Fruit fly (Drosophila melanogaster) whole organism, embryonic: ENCODE measurements around the gene Stt3B.

Experiments
- Antp ChIP-seq: fragments of 200-800 bp; sonication (Bioruptor generic); optimal IDR thresholded peaks from 3 replicates; lab custom pipeline; 2016; ENCODE audit warnings: missing biosample characterization, missing genetic modification characterization
- C15 ChIP-seq: fragments of 200-800 bp; sonication (Bioruptor generic); IDR thresholded peaks from 3 replicates; pipeline ENCODE4 v1.3.6; 2022; ENCODE audit warnings: missing biosample characterization, missing genetic modification characterization
- CG10209 ChIP-seq: fragments of 200-800 bp; sonication (Bioruptor generic); optimal IDR thresholded peaks from 3 replicates; lab custom pipeline; 2017; ENCODE audit warnings: missing biosample characterization, mild to moderate bottlenecking, missing genetic modification characterization, missing genetic modification reagents
- CG10267 ChIP-seq: fragments of 200-800 bp; sonication (Bioruptor generic); optimal IDR thresholded peaks from 2 replicates; lab custom pipeline; 2018; ENCODE audit warnings: missing biosample characterization, mild to moderate bottlenecking, missing genetic modification characterization, moderate library complexity
- CG11696 ChIP-seq: fragments of 200-800 bp; sonication (Bioruptor generic); IDR thresholded peaks from 2 replicates; pipeline ENCODE4 v1.3.6; 2022; ENCODE audit warnings: missing biosample characterization, missing genetic modification characterization
- CG12155 ChIP-seq: fragments of 200-800 bp; sonication (Bioruptor generic); optimal IDR thresholded peaks from 3 replicates; lab custom pipeline; 2016; ENCODE audit warnings: missing biosample characterization, missing genetic modification characterization
- CG1647 ChIP-seq: fragments of 200-800 bp; sonication (Bioruptor generic); optimal IDR thresholded peaks from 3 replicates; lab custom pipeline; 2016; ENCODE audit warnings: missing biosample characterization, missing genetic modification characterization
- CG1792 ChIP-seq: fragments of 200-800 bp; sonication (Bioruptor generic); optimal IDR thresholded peaks from 2 replicates; lab custom pipeline; 2016; ENCODE audit warnings: missing biosample characterization, missing genetic modification characterization
- CG2889 ChIP-seq: fragments of 200-800 bp; sonication (Bioruptor generic); IDR thresholded peaks from 3 replicates; pipeline ENCODE4 v1.3.6; 2022; ENCODE audit warnings: missing biosample characterization, missing genetic modification characterization
- CG30403 ChIP-seq: fragments of 200-800 bp; sonication (Bioruptor generic); optimal IDR thresholded peaks from 3 replicates; lab custom pipeline; 2016; ENCODE audit warnings: missing biosample characterization, missing genetic modification characterization
- CG4617 ChIP-seq: fragments of 200-800 bp; sonication (Bioruptor generic); optimal IDR thresholded peaks from 3 replicates; lab custom pipeline; 2016; ENCODE audit warnings: missing biosample characterization, missing genetic modification characterization, borderline replicate concordance
- CG4820 ChIP-seq: fragments of 200-800 bp; sonication (Bioruptor generic); optimal IDR thresholded peaks from 3 replicates; lab custom pipeline; 2016; ENCODE audit warnings: missing biosample characterization, missing genetic modification characterization
- CG4854 ChIP-seq: fragments of 200-800 bp; sonication (Bioruptor generic); optimal IDR thresholded peaks from 2 replicates; lab custom pipeline; 2016; ENCODE audit warnings: missing biosample characterization, missing genetic modification characterization, inconsistent platforms
- CG6791 ChIP-seq: fragments of 200-800 bp; sonication (Bioruptor generic); IDR thresholded peaks from 3 replicates; pipeline ENCODE4 v1.3.6; 2022; ENCODE audit warnings: missing biosample characterization, missing genetic modification characterization; ENCODE audit not compliant: partially characterized antibody
- CG7987 ChIP-seq: fragments of 200-800 bp; sonication (Bioruptor generic); optimal IDR thresholded peaks from 2 replicates; lab custom pipeline; 2018; ENCODE audit warnings: missing biosample characterization, mild to moderate bottlenecking, missing genetic modification characterization, moderate library complexity
- CG9727 ChIP-seq: fragments of 200-800 bp; sonication (Bioruptor generic); optimal IDR thresholded peaks from 3 replicates; lab custom pipeline; 2017; ENCODE audit warnings: missing biosample characterization, mild to moderate bottlenecking, missing genetic modification characterization
- CG9932 ChIP-seq: fragments of 200-800 bp; sonication (Bioruptor generic); IDR thresholded peaks from 2 replicates; pipeline ENCODE4 v1.3.6; 2022; ENCODE audit warnings: missing biosample characterization, missing genetic modification characterization
- CHES-1-like ChIP-seq: fragments of 200-800 bp; sonication (Bioruptor generic); optimal IDR thresholded peaks from 2 replicates; lab custom pipeline; 2016; ENCODE audit warnings: missing biosample characterization, missing genetic modification characterization
- Doc2 ChIP-seq: fragments of 200-800 bp; sonication (Bioruptor generic); IDR thresholded peaks from 2 replicates; pipeline ENCODE4 v1.3.6; 2022; ENCODE audit warnings: missing biosample characterization, missing genetic modification characterization
- Dref ChIP-seq: fragments of 200-800 bp; sonication (Bioruptor generic); IDR thresholded peaks from 2 replicates; pipeline ENCODE4 v1.3.6; 2022; ENCODE audit warnings: missing biosample characterization, missing genetic modification characterization
- E2f2 ChIP-seq: fragments of 200-800 bp; sonication (Bioruptor generic); IDR thresholded peaks from 2 replicates; pipeline ENCODE4 v1.3.6; 2022; ENCODE audit warnings: missing biosample characterization, missing genetic modification characterization
- Elba2 ChIP-seq: fragments of 200-800 bp; sonication (Bioruptor generic); optimal IDR thresholded peaks from 3 replicates; lab custom pipeline; 2016; ENCODE audit warnings: missing biosample characterization, missing genetic modification characterization
- Fer2 ChIP-seq: fragments of 200-800 bp; sonication (Bioruptor generic); optimal IDR thresholded peaks from 2 replicates; lab custom pipeline; 2018; ENCODE audit warnings: missing biosample characterization, mild to moderate bottlenecking, missing genetic modification characterization, moderate library complexity
- Jarid2 ChIP-seq: fragments of 200-800 bp; sonication (Bioruptor generic); optimal IDR thresholded peaks from 3 replicates; lab custom pipeline; 2017; ENCODE audit warnings: mild to moderate bottlenecking, missing biosample characterization, missing genetic modification reagents, missing genetic modification characterization
- Lhr ChIP-seq: fragments of 200-800 bp; sonication (Bioruptor generic); optimal IDR thresholded peaks from 3 replicates; lab custom pipeline; 2017; ENCODE audit warnings: mild to moderate bottlenecking, missing biosample characterization, missing genetic modification reagents, missing genetic modification characterization
- Lpt ChIP-seq: fragments of >200 bp; optimal IDR thresholded peaks from 2 replicates; lab custom pipeline; 2018; ENCODE audit warnings: missing biosample characterization, missing genetic modification characterization
- MESR4 ChIP-seq: fragments of 200-800 bp; sonication (Bioruptor generic); optimal IDR thresholded peaks from 2 replicates; lab custom pipeline; 2018; ENCODE audit warnings: missing biosample characterization, mild to moderate bottlenecking, missing genetic modification characterization, moderate library complexity
- Meics ChIP-seq: fragments of 200-800 bp; sonication (Bioruptor generic); optimal IDR thresholded peaks from 2 replicates; lab custom pipeline; 2017; ENCODE audit warnings: missing biosample characterization, mild to moderate bottlenecking, missing genetic modification characterization
- Nf-YA ChIP-seq: fragments of 200-800 bp; sonication (Bioruptor generic); IDR thresholded peaks from 2 replicates; pipeline ENCODE4 v1.3.6; 2022; ENCODE audit warnings: missing biosample characterization, missing genetic modification characterization
- Nf-YC ChIP-seq: fragments of 200-800 bp; optimal IDR thresholded peaks from 3 replicates; lab custom pipeline; 2019; ENCODE audit warnings: missing biosample characterization, mild to moderate bottlenecking, missing genetic modification characterization, moderate library complexity
- Optix ChIP-seq: fragments of 200-800 bp; sonication (Bioruptor generic); IDR thresholded peaks from 3 replicates; pipeline ENCODE4 v1.3.6; 2022; ENCODE audit warnings: missing biosample characterization, missing genetic modification characterization
- PHDP ChIP-seq: fragments of 200-800 bp; sonication (Bioruptor generic); optimal IDR thresholded peaks from 3 replicates; lab custom pipeline; 2018; ENCODE audit warnings: missing biosample characterization, mild to moderate bottlenecking, missing genetic modification characterization, moderate library complexity
- Poxn ChIP-seq: fragments of 200-800 bp; sonication (Bioruptor generic); IDR thresholded peaks from 2 replicates; pipeline ENCODE4 v1.3.6; 2022; ENCODE audit warnings: missing biosample characterization, missing genetic modification characterization
- Ptx1 ChIP-seq: fragments of 200-800 bp; sonication (Bioruptor generic); IDR thresholded peaks from 2 replicates; pipeline ENCODE4 v1.3.6; 2022; ENCODE audit warnings: missing biosample characterization, missing genetic modification characterization
- Tbp ChIP-seq: fragments of >200 bp; optimal IDR thresholded peaks from 2 replicates; lab custom pipeline; 2018; ENCODE audit warnings: missing biosample characterization, missing genetic modification characterization
- ase ChIP-seq: fragments of 200-800 bp; sonication (Bioruptor generic); IDR thresholded peaks from 3 replicates; pipeline ENCODE4 v1.3.6; 2022; ENCODE audit warnings: missing biosample characterization, missing genetic modification characterization
- dm ChIP-seq: fragments of 200-800 bp; sonication (Bioruptor generic); optimal IDR thresholded peaks from 3 replicates; lab custom pipeline; 2016; ENCODE audit warnings: missing biosample characterization, missing genetic modification characterization
- dpn ChIP-seq, 2 experiments: fragments of 200-800 bp; sonication (Bioruptor generic); optimal IDR thresholded peaks; 3 replicates each; lab custom pipeline; 2016; ENCODE audit warnings: missing biosample characterization in 2 of 2, missing genetic modification characterization in 2 of 2
- fu2 ChIP-seq: fragments of 200-800 bp; sonication (Bioruptor generic); optimal IDR thresholded peaks from 2 replicates; lab custom pipeline; 2016; ENCODE audit warnings: missing biosample characterization, missing genetic modification characterization
- gcm2 ChIP-seq: fragments of 200-800 bp; sonication (Bioruptor generic); optimal IDR thresholded peaks from 2 replicates; lab custom pipeline; 2016; ENCODE audit warnings: missing biosample characterization, missing genetic modification characterization
- hkb ChIP-seq, 2 experiments: fragments of 200-800 bp in 1 of 2; fragments of >200 bp in 1 of 2; sonication (Bioruptor generic) in 1 of 2; IDR thresholded peaks in 1 of 2; optimal IDR thresholded peaks in 1 of 2; 2 replicates each; pipeline versions ENCODE4 v1.3.6 to Lab custom; 2017 to 2022; ENCODE audit warnings: missing biosample characterization in 1 of 2, missing genetic modification characterization in 1 of 2
- lov ChIP-seq, 2 experiments: fragments of 200-800 bp in 1 of 2; fragments of >200 bp in 1 of 2; sonication (Bioruptor generic) in 1 of 2; IDR thresholded peaks in 1 of 2; optimal IDR thresholded peaks in 1 of 2; 2 replicates in 1 of 2; 3 replicates in 1 of 2; pipeline versions ENCODE4 v1.3.6 to Lab custom; 2017 to 2022; ENCODE audit warnings: missing biosample characterization in 1 of 2, missing genetic modification characterization in 1 of 2
- nau ChIP-seq: fragments of 200-800 bp; sonication (Bioruptor generic); optimal IDR thresholded peaks from 3 replicates; lab custom pipeline; 2017; ENCODE audit warnings: missing biosample characterization, mild to moderate bottlenecking, missing genetic modification characterization, missing genetic modification reagents
- p53 ChIP-seq: fragments of 200-800 bp; sonication (Bioruptor generic); optimal IDR thresholded peaks from 2 replicates; lab custom pipeline; 2016; ENCODE audit warnings: missing biosample characterization, missing genetic modification characterization
- sisA ChIP-seq: fragments of 200-800 bp; sonication (Bioruptor generic); IDR thresholded peaks from 2 replicates; pipeline ENCODE4 v1.3.6; 2022; ENCODE audit warnings: missing biosample characterization, missing genetic modification characterization
- sna ChIP-seq: fragments of 200-800 bp; sonication (Bioruptor generic); IDR thresholded peaks from 2 replicates; pipeline ENCODE4 v1.3.6; 2022; ENCODE audit warnings: missing biosample characterization, missing genetic modification characterization; ENCODE audit not compliant: partially characterized antibody
- ssp ChIP-seq: fragments of 200-800 bp; sonication (Bioruptor generic); IDR thresholded peaks from 2 replicates; pipeline ENCODE4 v1.3.6; 2022; ENCODE audit warnings: missing biosample characterization, missing genetic modification characterization
- tll ChIP-seq, 2 experiments: fragments of 200-800 bp in 1 of 2; fragments of >200 bp in 1 of 2; sonication (Bioruptor generic) in 1 of 2; optimal IDR thresholded peaks; 2 replicates each; lab custom pipeline; 2017 to 2019; ENCODE audit warnings: missing biosample characterization in 2 of 2, missing genetic modification characterization in 2 of 2, mild to moderate bottlenecking in 1 of 2, moderate library complexity in 1 of 2
- unc-4 ChIP-seq: fragments of 200-800 bp; sonication (Bioruptor generic); IDR thresholded peaks from 2 replicates; pipeline ENCODE4 v1.3.6; 2022; ENCODE audit warnings: missing biosample characterization, missing genetic modification characterization; ENCODE audit not compliant: partially characterized antibody
- wek ChIP-seq: fragments of 200-800 bp; sonication (Bioruptor generic); optimal IDR thresholded peaks from 3 replicates; lab custom pipeline; 2018; ENCODE audit warnings: missing biosample characterization, mild to moderate bottlenecking, missing genetic modification characterization, moderate library complexity

Stt3B gene

DNA sequence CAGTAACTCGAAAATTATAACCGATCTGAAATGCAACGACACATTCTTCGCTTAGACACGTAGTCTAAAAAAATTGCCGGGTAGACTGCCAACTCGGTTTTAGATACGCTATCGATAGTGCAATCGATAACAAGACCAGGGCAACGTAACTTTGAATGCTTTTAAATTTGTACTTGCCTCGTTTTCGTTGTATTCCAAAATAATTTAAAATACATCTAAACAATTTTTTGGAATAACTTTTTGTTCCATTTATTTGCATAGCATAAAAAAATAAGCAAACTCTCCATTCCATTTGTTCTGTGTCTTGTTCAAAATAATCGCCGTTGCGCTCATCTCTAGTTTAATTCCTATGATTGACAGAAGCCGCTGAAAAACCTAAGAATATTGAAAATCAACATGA is at the start of gene Stt3B, which contains the start of gene CG11839:
TSS of gene Stt3B (minus strand) at position 69 of the 400 bp plus-strand sequence.
TSS of gene CG11839 (plus strand) at position 359 of the 400 bp plus-strand sequence.
- TF ChIP-seq E2f2 (GFP tag; lab: Robert Waterston, UW) = peak; percentile 67
- TF ChIP-seq dpn (GFP tag; optimal IDR thresholded peaks at IDR 0.05; lab: Kevin White, UChicago) = peak; percentile 80 to 82
- TF ChIP-seq Antp = peak; percentile 76
- TF ChIP-seq Optix (GFP tag; lab: Robert Waterston, UW) = peak; percentile 40; the same call in 1 of the 3 replicates
- no peak for TF ChIP-seq hkb (optimal IDR thresholded peaks at IDR 0.05; lab: Kevin White, UChicago)
- peak; percentile 67 for TF ChIP-seq hkb (GFP tag; IDR thresholded peaks at IDR 0.05; lab: Robert Waterston, UW)
- peak; percentile 66 for TF ChIP-seq CG4820 (GFP tag; lab: Kevin White, UChicago)
- TF ChIP-seq CG1647 (GFP tag; lab: Kevin White, UChicago) = peak; percentile 76
- no peak for TF ChIP-seq lov (optimal IDR thresholded peaks at IDR 0.05; lab: Kevin White, UChicago)
- TF ChIP-seq lov (GFP tag; IDR thresholded peaks at IDR 0.05; lab: Robert Waterston, UW) = no peak
- no peak for TF ChIP-seq Lpt (GFP tag; lab: Kevin White, UChicago)
- TF ChIP-seq Nf-YC (tag; lab: Kevin White, UChicago) = no peak
- no peak for TF ChIP-seq Doc2
- peak; percentile 87 for TF ChIP-seq CG9932
- no peak; the same call in 2 of the 3 replicates for TF ChIP-seq ase (GFP tag; lab: Robert Waterston, UW)
- peak; percentile 86 for TF ChIP-seq CHES-1-like (GFP tag; lab: Kevin White, UChicago)
- peak; percentile 59 for TF ChIP-seq CG4854 (GFP tag; lab: Kevin White, UChicago)
- no peak for TF ChIP-seq ssp (GFP tag; lab: Robert Waterston, UW)
- TF ChIP-seq Meics (GFP tag; lab: Kevin White, UChicago) = no peak
- peak; percentile 46 for TF ChIP-seq MESR4
- peak; percentile 93 for TF ChIP-seq sna (GFP tag; lab: Robert Waterston, UW)
- no peak for TF ChIP-seq wek
- TF ChIP-seq nau (GFP tag; lab: Kevin White, UChicago) = no peak
- TF ChIP-seq Jarid2 = no peak
- TF ChIP-seq CG7987 (GFP tag; lab: Kevin White, UChicago) = peak; percentile 30
- TF ChIP-seq CG30403 = peak; percentile 88
- TF ChIP-seq unc-4 (GFP tag; lab: Robert Waterston, UW) = peak; percentile 97
- TF ChIP-seq p53 (GFP tag; lab: Kevin White, UChicago) = no peak
- peak; percentile 77 for TF ChIP-seq CG10267 (tag; lab: Kevin White, UChicago)
- no peak for TF ChIP-seq sisA
- TF ChIP-seq Tbp (GFP tag; lab: Kevin White, UChicago) = no peak
- TF ChIP-seq Lhr (GFP tag; lab: Kevin White, UChicago) = no peak
- TF ChIP-seq dm (GFP tag; lab: Kevin White, UChicago) = peak; percentile 58
- peak; percentile 73 for TF ChIP-seq CG1792 (GFP tag; lab: Kevin White, UChicago)
- TF ChIP-seq Ptx1 = no peak; the same call in 1 of the 2 replicates
- no peak for TF ChIP-seq CG10209 (GFP tag; lab: Kevin White, UChicago)
- peak; percentile 94 for TF ChIP-seq CG4617 (GFP tag; lab: Kevin White, UChicago)
- peak; percentile 17; the same call in 1 of the 3 replicates for TF ChIP-seq CG2889
- peak in 1 of 2 experiments; percentile 35 for TF ChIP-seq tll (GFP tag; optimal IDR thresholded peaks at IDR 0.05; lab: Kevin White, UChicago)
- peak; percentile 79 for TF ChIP-seq CG12155
- TF ChIP-seq Poxn = no peak
- peak; percentile 66 for TF ChIP-seq Nf-YA (GFP tag; lab: Robert Waterston, UW)
- TF ChIP-seq fu2 (GFP tag; lab: Kevin White, UChicago) = peak; percentile 81
- TF ChIP-seq PHDP (tag; lab: Kevin White, UChicago) = peak; percentile 59
- TF ChIP-seq C15 (GFP tag; lab: Robert Waterston, UW) = no peak
- peak; percentile 89 for TF ChIP-seq Dref (GFP tag; lab: Robert Waterston, UW)
- peak; percentile 82 for TF ChIP-seq CG6791
- peak; percentile 58 for TF ChIP-seq Fer2 (tag; lab: Kevin White, UChicago)
- no peak for TF ChIP-seq CG11696
- peak; percentile 74 for TF ChIP-seq CG9727 (GFP tag; lab: Kevin White, UChicago)
- TF ChIP-seq Elba2 (GFP tag; lab: Kevin White, UChicago) = peak; percentile 24
- TF ChIP-seq gcm2 (GFP tag; lab: Kevin White, UChicago) = peak; percentile 45
